Fruit fly (Drosophila melanogaster) whole organism: ENCODE data around the gene CG12784.
A peak's percentile ranks its signal among the peaks of the same experiment; 100 is the strongest.

Experiments
- CG8478 ChIP-seq: fragments of >200 bp; optimal IDR thresholded peaks from 2 replicates; lab custom pipeline; 2018; ENCODE audit warnings: inconsistent platforms
- Dll ChIP-seq: fragments of >200 bp; optimal IDR thresholded peaks from 2 replicates; lab custom pipeline; 2017
- EcR ChIP-seq, 2 experiments: fragments of >200 bp; optimal IDR thresholded peaks; 2 replicates each; lab custom pipeline; 2017; ENCODE audit warnings: missing biosample characterization in 2 of 2, missing genetic modification characterization in 2 of 2, missing genetic modification reagents in 2 of 2
- pan ChIP-seq: fragments of >200 bp; optimal IDR thresholded peaks from 2 replicates; lab custom pipeline; 2017
- psq ChIP-seq: fragments of >200 bp; optimal IDR thresholded peaks from 2 replicates; lab custom pipeline; 2017
- usp ChIP-seq: fragments of >200 bp; optimal IDR thresholded peaks from 2 replicates; lab custom pipeline; 2017; ENCODE audit warnings: missing biosample characterization, missing genetic modification characterization, mixed read lengths

Gene CG12784

dm6 chr3R:15792427-15792826 lies 29.5 kb downstream of the CG12784 start, which contains the start of gene Acyp2:
Gene Acyp2 (plus strand): TSS chr3R:15792688.
- no peak for TF ChIP-seq EcR (GFP tag; optimal IDR thresholded peaks at IDR 0.05; lab: Kevin White, UChicago)
- TF ChIP-seq Dll (lab: Kevin White, UChicago) = no peak
- no peak for TF ChIP-seq CG8478
- no peak for TF ChIP-seq psq (lab: Kevin White, UChicago)

- TF ChIP-seq CG8478 (peak; percentile 75), pan (lab: Kevin White, UChicago) (no peak), EcR (GFP tag; optimal IDR thresholded peaks at IDR 0.05; lab: Kevin White, UChicago) (no peak)
Observed at dm6 chr3R:15793372-15793802, 30.5 kb downstream of the CG12784 start, which contains the start of gene nsl1. Gene nsl1 (plus strand): TSS chr3R:15793782.

dm6 chr3R:15794258-15794727 lies 31.4 kb downstream of the CG12784 start:
- TF ChIP-seq CG8478 (peak; percentile 91), EcR (GFP tag; optimal IDR thresholded peaks at IDR 0.05; lab: Kevin White, UChicago) (no peak), pan (lab: Kevin White, UChicago) (no peak)

- TF ChIP-seq EcR (GFP tag; optimal IDR thresholded peaks at IDR 0.05; lab: Kevin White, UChicago) = no peak
Observed at dm6 chr3R:15802006-15802405, 39.1 kb downstream of the CG12784 start, which contains the start of gene CG9593. Gene CG9593 (plus strand): TSS chr3R:15802275.

- TF ChIP-seq pan (lab: Kevin White, UChicago) = no peak
- TF ChIP-seq psq (lab: Kevin White, UChicago) = no peak
- TF ChIP-seq Dll (lab: Kevin White, UChicago) = no peak
- TF ChIP-seq EcR (GFP tag; optimal IDR thresholded peaks at IDR 0.05; lab: Kevin White, UChicago) = no peak
- no peak for TF ChIP-seq usp (GFP tag; lab: Kevin White, UChicago)
- TF ChIP-seq CG8478 = no peak
Observed at dm6 chr3R:15803502-15804461, 40.9 kb downstream of the CG12784 start, which contains the start of gene alpha-Man-IIb. Gene alpha-Man-IIb (plus strand): TSS chr3R:15804248.

dm6 chr3R:15804678-15805077 lies 41.8 kb downstream of the CG12784 start:
- TF ChIP-seq Dll (lab: Kevin White, UChicago) (no peak), EcR (GFP tag; optimal IDR thresholded peaks at IDR 0.05; lab: Kevin White, UChicago) (no peak), usp (GFP tag; lab: Kevin White, UChicago) (no peak), psq (lab: Kevin White, UChicago) (no peak), pan (lab: Kevin White, UChicago) (no peak), CG8478 (no peak)

- TF ChIP-seq psq (lab: Kevin White, UChicago) (no peak), EcR (GFP tag; optimal IDR thresholded peaks at IDR 0.05; lab: Kevin White, UChicago) (no peak), CG8478 (no peak), usp (GFP tag; lab: Kevin White, UChicago) (no peak), Dll (lab: Kevin White, UChicago) (no peak), pan (lab: Kevin White, UChicago) (no peak)
Observed at dm6 chr3R:15806341-15806740, 43.4 kb downstream of the CG12784 start.

- TF ChIP-seq psq (lab: Kevin White, UChicago) (no peak), EcR (GFP tag; optimal IDR thresholded peaks at IDR 0.05; lab: Kevin White, UChicago) (no peak), CG8478 (no peak), usp (GFP tag; lab: Kevin White, UChicago) (no peak), Dll (lab: Kevin White, UChicago) (no peak), pan (lab: Kevin White, UChicago) (no peak)
Observed at dm6 chr3R:15807306-15807705, 44.4 kb downstream of the CG12784 start.

dm6 chr3R:15807877-15808381 lies 45.0 kb downstream of the CG12784 start:
- TF ChIP-seq psq (lab: Kevin White, UChicago) (no peak), CG8478 (no peak), Dll (lab: Kevin White, UChicago) (no peak), pan (lab: Kevin White, UChicago) (no peak), usp (GFP tag; lab: Kevin White, UChicago) (no peak), EcR (GFP tag; optimal IDR thresholded peaks at IDR 0.05; lab: Kevin White, UChicago) (no peak)

dm6 chr3R:15810369-15810768 lies 47.5 kb downstream of the CG12784 start:
- no peak for TF ChIP-seq usp (GFP tag; lab: Kevin White, UChicago)
- no peak for TF ChIP-seq CG8478
- no peak for TF ChIP-seq psq (lab: Kevin White, UChicago)
- TF ChIP-seq pan (lab: Kevin White, UChicago) = no peak
- TF ChIP-seq EcR (GFP tag; optimal IDR thresholded peaks at IDR 0.05; lab: Kevin White, UChicago) = no peak
- TF ChIP-seq Dll (lab: Kevin White, UChicago) = no peak
